Worm (Caenorhabditis elegans): ENCODE data around the gene R09H10.6.

ce11 chrIV:10576624-10577023 lies 31.8 kb upstream of the R09H10.6 start:
- TF ChIP-seq ceh-62 (tag; optimal IDR thresholded peaks at IDR 0.05) = no peak
- TF ChIP-seq ces-1 (GFP tag; optimal IDR thresholded peaks at IDR 0.05) = no peak
- TF ChIP-seq ztf-11 (tag; optimal IDR thresholded peaks at IDR 0.05) = no peak
- no peak for TF ChIP-seq unc-130 (GFP tag; optimal IDR thresholded peaks at IDR 0.05)
- TF ChIP-seq Y105C5A.15 (GFP tag; IDR thresholded peaks at IDR 0.05) = no peak
- no peak for TF ChIP-seq tag-97 (GFP tag; IDR thresholded peaks at IDR 0.05)
- TF ChIP-seq vab-7 (GFP tag; IDR thresholded peaks at IDR 0.05) = no peak
- TF ChIP-seq T20F7.1 (GFP tag; optimal IDR thresholded peaks at IDR 0.05) = no peak
- TF ChIP-seq nhr-77 (tag; optimal IDR thresholded peaks at IDR 0.05) = no peak
- TF ChIP-seq unc-62 (GFP tag; optimal IDR thresholded peaks at IDR 0.05 in 1 of 2) = peak in 1 of 2 experiments; percentile 24
- no peak for TF ChIP-seq unc-62 (tag; optimal IDR thresholded peaks at IDR 0.05)
- TF ChIP-seq tra-1 (GFP tag; IDR thresholded peaks at IDR 0.05) = no peak
